Fruit fly (Drosophila melanogaster) whole organism, embryonic: ENCODE measurements around the gene crc.

ENCODE experiments used
- Adf1 ChIP-seq: fragments of 200-800 bp; sonication (Bioruptor generic); IDR thresholded peaks from 2 replicates; pipeline ENCODE4 v1.3.6; 2022; ENCODE audit warnings: missing biosample characterization, missing genetic modification characterization
- CG11085 ChIP-seq: fragments of 200-800 bp; sonication (Bioruptor generic); IDR thresholded peaks from 2 replicates; pipeline ENCODE4 v1.3.6; 2022; ENCODE audit warnings: missing biosample characterization, missing genetic modification characterization
- CG11456 ChIP-seq: fragments of 200-800 bp; sonication (Bioruptor generic); IDR thresholded peaks from 3 replicates; pipeline ENCODE4 v1.3.6; 2022; ENCODE audit warnings: missing biosample characterization, missing genetic modification characterization
- CG12236 ChIP-seq: fragments of 200-800 bp; sonication (Bioruptor generic); optimal IDR thresholded peaks from 2 replicates; lab custom pipeline; 2016; ENCODE audit warnings: missing biosample characterization, missing genetic modification characterization
- CG15073 ChIP-seq: fragments of 200-800 bp; sonication (Bioruptor generic); optimal IDR thresholded peaks from 2 replicates; lab custom pipeline; 2016; ENCODE audit warnings: missing biosample characterization, missing genetic modification characterization
- CG16779 ChIP-seq: fragments of 200-800 bp; sonication (Bioruptor generic); IDR thresholded peaks from 2 replicates; pipeline ENCODE4 v1.3.6; 2022; ENCODE audit warnings: missing biosample characterization, missing genetic modification characterization
- CG17361 ChIP-seq: fragments of 200-800 bp; sonication (Bioruptor generic); IDR thresholded peaks from 3 replicates; pipeline ENCODE4 v1.3.6; 2022; ENCODE audit warnings: missing biosample characterization, missing genetic modification characterization
- CG17385 ChIP-seq: fragments of 200-800 bp; sonication (Bioruptor generic); optimal IDR thresholded peaks from 3 replicates; lab custom pipeline; 2018; ENCODE audit warnings: missing biosample characterization, mild to moderate bottlenecking, missing genetic modification characterization
- CG18011 ChIP-seq: fragments of 200-800 bp; sonication (Bioruptor generic); optimal IDR thresholded peaks from 2 replicates; lab custom pipeline; 2017; ENCODE audit warnings: missing biosample characterization, missing genetic modification characterization, mild to moderate bottlenecking, moderate library complexity, missing genotype
- CG31224 ChIP-seq: fragments of 200-800 bp; sonication (Bioruptor generic); IDR thresholded peaks from 2 replicates; pipeline ENCODE4 v1.3.6; 2022; ENCODE audit warnings: missing biosample characterization, missing genetic modification characterization
- CG31388 ChIP-seq: fragments of 200-800 bp; sonication (Bioruptor generic); optimal IDR thresholded peaks from 2 replicates; lab custom pipeline; 2016; ENCODE audit warnings: missing biosample characterization, missing genetic modification characterization
- CG32772 ChIP-seq: fragments of 200-800 bp; sonication (Bioruptor generic); IDR thresholded peaks from 2 replicates; pipeline ENCODE4 v1.3.6; 2022; ENCODE audit warnings: missing biosample characterization, missing genetic modification characterization
- CG33557 ChIP-seq: fragments of 200-800 bp; sonication (Bioruptor generic); optimal IDR thresholded peaks from 2 replicates; lab custom pipeline; 2019; ENCODE audit warnings: missing biosample characterization, mild to moderate bottlenecking, missing genetic modification characterization, moderate library complexity
- CG3838 ChIP-seq: fragments of 200-800 bp; sonication (Bioruptor generic); optimal IDR thresholded peaks from 3 replicates; lab custom pipeline; 2016; ENCODE audit warnings: missing biosample characterization, missing genetic modification characterization
- CG43689 ChIP-seq: fragments of 200-800 bp; sonication (Bioruptor generic); IDR thresholded peaks from 2 replicates; pipeline ENCODE4 v1.3.6; 2022; ENCODE audit warnings: missing biosample characterization, missing genetic modification characterization
- CG4404 ChIP-seq: fragments of 200-800 bp; sonication (Bioruptor generic); IDR thresholded peaks from 2 replicates; pipeline ENCODE4 v1.3.6; 2022; ENCODE audit warnings: missing biosample characterization, missing genetic modification characterization
- CG4424 ChIP-seq: fragments of 200-800 bp; sonication (Bioruptor generic); optimal IDR thresholded peaks from 3 replicates; lab custom pipeline; 2016; ENCODE audit warnings: missing biosample characterization, missing genetic modification characterization
- CG6175 ChIP-seq: fragments of 200-800 bp; sonication (Bioruptor generic); IDR thresholded peaks from 3 replicates; pipeline ENCODE4 v1.3.6; 2022; ENCODE audit warnings: missing biosample characterization, missing genetic modification characterization
- CG6765 ChIP-seq: fragments of 200-800 bp; sonication (Bioruptor generic); optimal IDR thresholded peaks from 3 replicates; lab custom pipeline; 2017; ENCODE audit warnings: missing biosample characterization, mild to moderate bottlenecking, missing genetic modification characterization
- CG8388 ChIP-seq: fragments of 200-800 bp; sonication (Bioruptor generic); optimal IDR thresholded peaks from 2 replicates; lab custom pipeline; 2019; ENCODE audit warnings: missing biosample characterization, mild to moderate bottlenecking, missing genetic modification characterization, moderate library complexity
- CG9727 ChIP-seq: fragments of 200-800 bp; sonication (Bioruptor generic); optimal IDR thresholded peaks from 3 replicates; lab custom pipeline; 2017; ENCODE audit warnings: missing biosample characterization, mild to moderate bottlenecking, missing genetic modification characterization
- CG9876 ChIP-seq: fragments of 200-800 bp; sonication (Bioruptor generic); optimal IDR thresholded peaks from 2 replicates; lab custom pipeline; 2016; ENCODE audit warnings: missing biosample characterization, missing genetic modification characterization
- CHES-1-like ChIP-seq: fragments of 200-800 bp; sonication (Bioruptor generic); optimal IDR thresholded peaks from 2 replicates; lab custom pipeline; 2016; ENCODE audit warnings: missing biosample characterization, missing genetic modification characterization
- D ChIP-seq, 2 experiments: fragments of 200-800 bp in 1 of 2; fragments of >200 bp in 1 of 2; sonication (Bioruptor generic) in 1 of 2; optimal IDR thresholded peaks; 2 replicates in 1 of 2; 3 replicates in 1 of 2; lab custom pipeline; 2017; ENCODE audit warnings: mild to moderate bottlenecking in 1 of 2, missing biosample characterization in 1 of 2, missing genetic modification characterization in 1 of 2, missing genetic modification reagents in 1 of 2
- Dp ChIP-seq: fragments of 200-800 bp; sonication (Bioruptor generic); optimal IDR thresholded peaks from 2 replicates; lab custom pipeline; 2018; ENCODE audit warnings: missing biosample characterization, mild to moderate bottlenecking, missing genetic modification characterization, moderate library complexity
- Eip74EF ChIP-seq, 2 experiments: fragments of 200-800 bp in 1 of 2; fragments of >200 bp in 1 of 2; sonication (Bioruptor generic) in 1 of 2; optimal IDR thresholded peaks; 2 replicates each; lab custom pipeline; 2017 to 2019; ENCODE audit warnings: missing biosample characterization in 2 of 2, missing genetic modification characterization in 2 of 2, mild to moderate bottlenecking in 1 of 2, moderate library complexity in 1 of 2
- Gsc ChIP-seq: fragments of 200-800 bp; sonication (Bioruptor generic); IDR thresholded peaks from 2 replicates; pipeline ENCODE4 v1.3.6; 2022; ENCODE audit warnings: missing biosample characterization, missing genetic modification characterization
- Hand ChIP-seq: fragments of 200-800 bp; sonication (Bioruptor generic); optimal IDR thresholded peaks from 2 replicates; lab custom pipeline; 2017; ENCODE audit warnings: mild to moderate bottlenecking, missing biosample characterization, missing genetic modification reagents, missing genetic modification characterization
- Hey ChIP-seq: fragments of 200-800 bp; sonication (Bioruptor generic); optimal IDR thresholded peaks from 3 replicates; lab custom pipeline; 2018; ENCODE audit warnings: missing biosample characterization, mild to moderate bottlenecking, missing genetic modification characterization
- Hmr ChIP-seq: fragments of 200-800 bp; sonication (Bioruptor generic); optimal IDR thresholded peaks from 3 replicates; lab custom pipeline; 2017; ENCODE audit warnings: mild to moderate bottlenecking, missing biosample characterization, missing genetic modification reagents, missing genetic modification characterization
- Myb ChIP-seq: fragments of 200-800 bp; sonication (Bioruptor generic); optimal IDR thresholded peaks from 2 replicates; lab custom pipeline; 2016; ENCODE audit warnings: missing biosample characterization, missing genetic modification characterization
- Oaz ChIP-seq: fragments of 200-800 bp; sonication (Bioruptor generic); IDR thresholded peaks from 2 replicates; pipeline ENCODE4 v1.3.6; 2022; ENCODE audit warnings: missing biosample characterization, missing genetic modification characterization
- Ptx1 ChIP-seq: fragments of 200-800 bp; sonication (Bioruptor generic); IDR thresholded peaks from 2 replicates; pipeline ENCODE4 v1.3.6; 2022; ENCODE audit warnings: missing biosample characterization, missing genetic modification characterization
- Sin3A ChIP-seq: fragments of >200 bp; optimal IDR thresholded peaks from 2 replicates; lab custom pipeline; 2018
- Six4 ChIP-seq: fragments of 200-800 bp; sonication (Bioruptor generic); optimal IDR thresholded peaks from 2 replicates; lab custom pipeline; 2016; ENCODE audit warnings: missing biosample characterization, missing genetic modification characterization
- Ssrp ChIP-seq: fragments of 200-800 bp; sonication (Bioruptor generic); optimal IDR thresholded peaks from 2 replicates; lab custom pipeline; 2018; ENCODE audit warnings: missing biosample characterization, mild to moderate bottlenecking, missing genetic modification characterization, moderate library complexity
- ara ChIP-seq: fragments of 200-800 bp; sonication (Bioruptor generic); IDR thresholded peaks from 2 replicates; pipeline ENCODE4 v1.3.6; 2022; ENCODE audit warnings: missing biosample characterization, missing genetic modification characterization
- ato ChIP-seq: fragments of 200-800 bp; sonication (Bioruptor generic); IDR thresholded peaks from 2 replicates; pipeline ENCODE4 v1.3.6; 2022; ENCODE audit warnings: missing biosample characterization, missing genetic modification characterization; ENCODE audit not compliant: partially characterized antibody
- btn ChIP-seq: fragments of 200-800 bp; sonication (Bioruptor generic); optimal IDR thresholded peaks from 2 replicates; lab custom pipeline; 2016; ENCODE audit warnings: missing biosample characterization, missing genetic modification characterization
- cwo ChIP-seq: fragments of 200-800 bp; sonication (Bioruptor generic); optimal IDR thresholded peaks from 3 replicates; lab custom pipeline; 2017; ENCODE audit warnings: missing biosample characterization, missing genetic modification characterization, mild to moderate bottlenecking, moderate library complexity, missing genetic modification reagents
- dm ChIP-seq: fragments of 200-800 bp; sonication (Bioruptor generic); optimal IDR thresholded peaks from 3 replicates; lab custom pipeline; 2016; ENCODE audit warnings: missing biosample characterization, missing genetic modification characterization
- ewg ChIP-seq: fragments of 200-800 bp; sonication (Bioruptor generic); optimal IDR thresholded peaks from 3 replicates; lab custom pipeline; 2017; ENCODE audit warnings: mild to moderate bottlenecking, missing biosample characterization, missing genetic modification reagents, missing genetic modification characterization
- fu2 ChIP-seq: fragments of 200-800 bp; sonication (Bioruptor generic); optimal IDR thresholded peaks from 2 replicates; lab custom pipeline; 2016; ENCODE audit warnings: missing biosample characterization, missing genetic modification characterization
- gsb-n ChIP-seq: fragments of 200-800 bp; sonication (Bioruptor generic); optimal IDR thresholded peaks from 3 replicates; lab custom pipeline; 2018; ENCODE audit warnings: missing biosample characterization, mild to moderate bottlenecking, missing genetic modification characterization
- onecut ChIP-seq: fragments of 200-800 bp; sonication (Bioruptor generic); IDR thresholded peaks from 2 replicates; pipeline ENCODE4 v1.3.6; 2022; ENCODE audit warnings: missing biosample characterization, missing genetic modification characterization
- pan ChIP-seq, 4 experiments: fragments of >200 bp in 3 of 4; fragments of 200-800 bp in 1 of 4; sonication (Bioruptor generic) in 1 of 4; optimal IDR thresholded peaks in 3 of 4; IDR thresholded peaks in 1 of 4; 2 replicates each; pipeline versions ENCODE4 v1.3.6 to Lab custom; 2017 to 2022; ENCODE audit warnings: missing biosample characterization in 2 of 4, missing genetic modification characterization in 2 of 4, mixed read lengths in 1 of 4
- psq ChIP-seq: fragments of 200-800 bp; sonication (Bioruptor generic); optimal IDR thresholded peaks from 2 replicates; lab custom pipeline; 2017; ENCODE audit warnings: missing biosample characterization, missing genetic modification characterization
- tin ChIP-seq: fragments of 200-800 bp; sonication (Bioruptor generic); optimal IDR thresholded peaks from 3 replicates; lab custom pipeline; 2016; ENCODE audit warnings: missing biosample characterization, missing genetic modification characterization
- tio ChIP-seq: fragments of 200-800 bp; sonication (Bioruptor generic); optimal IDR thresholded peaks from 2 replicates; lab custom pipeline; 2017; ENCODE audit warnings: missing biosample characterization, missing genetic modification characterization, inconsistent platforms
- z ChIP-seq: fragments of 200-800 bp; sonication (Bioruptor generic); IDR thresholded peaks from 3 replicates; pipeline ENCODE4 v1.3.6; 2022; ENCODE audit warnings: missing biosample characterization, missing genetic modification characterization

The crc gene

dm6 chr2L:21309058-21309753 lies 1.5 kb upstream of the crc start (continued):
- TF ChIP-seq CG3838 (GFP tag; lab: Kevin White, UChicago) = no peak
- no peak for TF ChIP-seq Dp
- no peak for TF ChIP-seq CG15073 (GFP tag; lab: Kevin White, UChicago)
- no peak for TF ChIP-seq CG6765 (GFP tag; lab: Kevin White, UChicago)
- TF ChIP-seq Myb (GFP tag; lab: Kevin White, UChicago) = no peak
- TF ChIP-seq CG6175 (GFP tag; lab: Robert Waterston, UW) = no peak
- TF ChIP-seq CG43689 (GFP tag; lab: Robert Waterston, UW) = no peak
- TF ChIP-seq Hand = no peak
- peak; percentile 12 for TF ChIP-seq CG9727 (GFP tag; lab: Kevin White, UChicago)
- no peak for TF ChIP-seq fu2
- no peak for TF ChIP-seq ara (GFP tag; lab: Robert Waterston, UW)
- TF ChIP-seq CG8388 (GFP tag; lab: Kevin White, UChicago) = no peak
- TF ChIP-seq CG31224 (GFP tag; lab: Robert Waterston, UW) = peak; percentile 74
- TF ChIP-seq gsb-n (tag; lab: Kevin White, UChicago) = no peak
- peak; percentile 30 for TF ChIP-seq CG18011 (GFP tag; lab: Kevin White, UChicago)
- no peak; the same call in 1 of the 2 replicates for TF ChIP-seq ato (GFP tag; lab: Robert Waterston, UW)
- no peak for TF ChIP-seq CG11085
- TF ChIP-seq Adf1 (GFP tag; lab: Robert Waterston, UW) = peak; percentile 64; the same call in 1 of the 2 replicates
- no peak for TF ChIP-seq tin (GFP tag; lab: Kevin White, UChicago)
- TF ChIP-seq ewg (GFP tag; lab: Kevin White, UChicago) = no peak
- no peak for TF ChIP-seq Eip74EF (GFP tag; optimal IDR thresholded peaks at IDR 0.05; lab: Kevin White, UChicago)
- no peak for TF ChIP-seq CG17361 (GFP tag; lab: Robert Waterston, UW)
- TF ChIP-seq CG17385 = no peak
- TF ChIP-seq CG4404 = no peak
- TF ChIP-seq Hey (tag; lab: Kevin White, UChicago) = peak; percentile 28
- TF ChIP-seq CG9876 (GFP tag; lab: Kevin White, UChicago) = no peak
- TF ChIP-seq pan (optimal IDR thresholded peaks at IDR 0.05; lab: Kevin White, UChicago) = no peak
- TF ChIP-seq pan (GFP tag; optimal IDR thresholded peaks at IDR 0.05 in 1 of 2, IDR thresholded peaks at IDR 0.05 in 1 of 2) = no peak
- no peak for TF ChIP-seq z (GFP tag; lab: Robert Waterston, UW)
- no peak for TF ChIP-seq Ssrp (tag; lab: Kevin White, UChicago)
- no peak for TF ChIP-seq CG31388 (GFP tag; lab: Kevin White, UChicago)
- no peak for TF ChIP-seq D (optimal IDR thresholded peaks at IDR 0.05; lab: Kevin White, UChicago)
- no peak for TF ChIP-seq D (GFP tag; optimal IDR thresholded peaks at IDR 0.05; lab: Kevin White, UChicago)
- no peak for TF ChIP-seq dm (GFP tag; lab: Kevin White, UChicago)
- TF ChIP-seq CG32772 = no peak
- TF ChIP-seq CG16779 (GFP tag; lab: Robert Waterston, UW) = peak; percentile 54; the same call in 1 of the 2 replicates
- peak; percentile 44 for TF ChIP-seq CHES-1-like (GFP tag; lab: Kevin White, UChicago)
- TF ChIP-seq onecut (GFP tag; lab: Robert Waterston, UW) = 0 out of 2 replicates have a peak, but pooled peaks have one; percentile 21
- TF ChIP-seq CG33557 (GFP tag; lab: Kevin White, UChicago) = no peak
- TF ChIP-seq Ptx1 (GFP tag; lab: Robert Waterston, UW) = no peak
- TF ChIP-seq CG11456 (GFP tag; lab: Robert Waterston, UW) = no peak
- TF ChIP-seq Oaz (GFP tag; lab: Robert Waterston, UW) = no peak
- TF ChIP-seq Gsc (GFP tag; lab: Robert Waterston, UW) = no peak
- no peak for TF ChIP-seq CG12236
- TF ChIP-seq tio (GFP tag; lab: Kevin White, UChicago) = no peak
- TF ChIP-seq cwo (GFP tag; lab: Kevin White, UChicago) = peak; percentile 69
- no peak for TF ChIP-seq Six4
- TF ChIP-seq Hmr (GFP tag; lab: Kevin White, UChicago) = peak; percentile 33
- TF ChIP-seq CG4424 (GFP tag; lab: Kevin White, UChicago) = no peak
- no peak for TF ChIP-seq Sin3A (lab: Kevin White, UChicago)
- no peak for TF ChIP-seq psq (GFP tag; lab: Kevin White, UChicago)
- no peak for TF ChIP-seq btn (GFP tag; lab: Kevin White, UChicago)
